Fruit fly (Drosophila melanogaster): ENCODE measurements around the gene CG12003.

DNA sequence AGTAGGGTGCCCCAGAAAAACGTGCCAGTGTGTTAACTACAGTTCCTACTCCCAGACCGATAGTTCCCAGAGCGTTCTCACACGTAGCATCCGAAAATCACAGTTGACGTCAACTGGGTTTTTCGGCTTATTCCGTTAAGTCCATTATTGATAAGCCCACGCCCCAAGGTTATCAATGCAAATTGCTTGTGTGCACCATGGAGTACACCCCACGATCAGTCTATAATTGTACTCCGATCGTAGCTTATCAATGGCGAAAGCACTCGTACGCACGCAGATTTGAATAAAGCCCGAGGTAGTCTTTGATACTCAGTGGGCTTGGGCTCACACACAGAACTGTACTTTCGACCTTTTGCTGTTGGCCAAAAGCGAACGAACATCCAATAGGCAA lies 18.1 kb upstream of the CG12003 start:
- TF ChIP-seq sc (optimal IDR thresholded peaks at IDR 0.05) (no peak), sc (GFP tag; optimal IDR thresholded peaks at IDR 0.05) (no peak), sna (GFP tag; IDR thresholded peaks at IDR 0.05; ENCODE audit: partially characterized antibody) (no peak), ap (GFP tag; IDR thresholded peaks at IDR 0.05) (no peak), Fer1 (GFP tag; optimal IDR thresholded peaks at IDR 0.05) (no peak), CG15601 (tag; optimal IDR thresholded peaks at IDR 0.05) (no peak), CG9876 (GFP tag; optimal IDR thresholded peaks at IDR 0.05) (no peak), knrl (GFP tag; IDR thresholded peaks at IDR 0.05; ENCODE audit: partially characterized antibody) (no peak), CG12659 (GFP tag; optimal IDR thresholded peaks at IDR 0.05) (no peak), Gsc (GFP tag; IDR thresholded peaks at IDR 0.05) (no peak), Abd-B (GFP tag; optimal IDR thresholded peaks at IDR 0.05) (no peak), dpn (GFP tag; optimal IDR thresholded peaks at IDR 0.05) (no peak)

Data from whole organism, embryonic.